Fruit fly (Drosophila melanogaster) Kc167 (cell line): ENCODE results near the gene Srp14.

Source experiments
- Myc ChIP-seq: fragments of >200 bp; optimal IDR thresholded peaks from 2 replicates; lab custom pipeline; 2017; ENCODE audit warnings: missing external identifiers
- Sin3A ChIP-seq: fragments of >200 bp; optimal IDR thresholded peaks from 2 replicates; lab custom pipeline; 2018; ENCODE audit warnings: missing external identifiers
- h ChIP-seq: fragments of >200 bp; optimal IDR thresholded peaks from 3 replicates; lab custom pipeline; 2018; ENCODE audit warnings: missing external identifiers
- insv ChIP-seq: fragments of >200 bp; optimal IDR thresholded peaks from 3 replicates; lab custom pipeline; 2018; ENCODE audit warnings: missing external identifiers
- psq ChIP-seq: fragments of >200 bp; optimal IDR thresholded peaks from 2 replicates; lab custom pipeline; 2017; ENCODE audit warnings: missing external identifiers
- ttk ChIP-seq: sonication (Bioruptor generic); optimal IDR thresholded peaks from 2 replicates; lab custom pipeline; 2017; ENCODE audit warnings: missing external identifiers

DNA sequence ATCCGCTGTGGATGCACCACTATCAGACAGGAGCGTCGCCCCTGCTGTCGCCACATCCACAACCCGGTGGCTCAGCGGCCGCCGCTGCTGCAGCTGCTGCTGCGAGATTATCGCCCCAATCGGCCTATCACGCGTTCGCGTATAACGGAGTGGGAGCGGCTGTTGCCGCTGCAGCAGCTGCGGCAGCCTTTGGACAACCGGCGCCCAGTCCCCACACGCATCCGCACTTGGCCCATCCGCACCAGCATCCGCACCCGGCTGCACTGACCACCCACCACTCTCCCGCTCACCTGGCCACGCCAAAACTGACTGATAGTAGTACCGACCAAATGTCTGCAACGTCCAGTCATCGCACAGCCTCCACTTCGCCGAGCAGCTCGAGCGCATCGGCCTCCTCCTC lies 46.2 kb downstream of the Srp14 start:
- TF ChIP-seq psq (no peak), Sin3A (lab: Kevin White, UChicago) (no peak), h (no peak), ttk (lab: Kevin White, UChicago) (no peak), insv (lab: Kevin White, UChicago) (no peak), Myc (lab: Kevin White, UChicago) (no peak)
